Worm (Caenorhabditis elegans) whole organism, young adult: ENCODE results near the gene C43H6.12.

Experiments used
- B0261.1 ChIP-seq: sonication (generic microtip); optimal IDR thresholded peaks from 2 replicates; lab custom pipeline; 2016; ENCODE audit warnings: mild to moderate bottlenecking, missing genetic modification characterization, moderate library complexity, missing compliant biosample characterization
- D2030.7 ChIP-seq: fragments of 200-800 bp; sonication (Bioruptor generic); IDR thresholded peaks from 2 replicates; pipeline ENCODE4 v1.3.6; 2022; ENCODE audit warnings: missing genetic modification reagents, missing genetic modification characterization, missing compliant biosample characterization
- F23B12.7 ChIP-seq: sonication (generic microtip); optimal IDR thresholded peaks from 2 replicates; lab custom pipeline; 2017; ENCODE audit warnings: missing genetic modification characterization, mild to moderate bottlenecking, missing compliant biosample characterization, antibody characterized with exemption, moderate library complexity; ENCODE audit not compliant: insufficient read depth
- F33H1.4 ChIP-seq: fragments of 200-800 bp; sonication (Bioruptor generic); IDR thresholded peaks from 2 replicates; pipeline ENCODE4 v1.3.6; 2022; ENCODE audit warnings: missing genetic modification reagents, missing genetic modification characterization, missing compliant biosample characterization
- K12H6.12 ChIP-seq: fragments of 200-800 bp; sonication (Bioruptor generic); optimal IDR thresholded peaks from 2 replicates; lab custom pipeline; 2018; ENCODE audit warnings: mild to moderate bottlenecking, missing genetic modification characterization, missing compliant biosample characterization
- Y53G8AR.9 ChIP-seq: fragments of 200-800 bp; sonication (Bioruptor generic); conservative IDR thresholded peaks from 2 replicates; pipeline ENCODE4 v1.3.6; 2022; ENCODE audit warnings: missing genetic modification reagents, missing genetic modification characterization, missing compliant biosample characterization
- Y56A3A.18 ChIP-seq: fragments of 200-800 bp; sonication (Bioruptor generic); IDR thresholded peaks from 2 replicates; pipeline ENCODE4 v1.3.6; 2022; ENCODE audit warnings: missing genetic modification reagents, missing genetic modification characterization, missing compliant biosample characterization
- ZK185.1 ChIP-seq: sonication (generic microtip); optimal IDR thresholded peaks from 2 replicates; lab custom pipeline; 2016; ENCODE audit warnings: mild to moderate bottlenecking, missing genetic modification characterization, missing compliant biosample characterization; ENCODE audit not compliant: poor library complexity, severe bottlenecking
- ama-1 ChIP-seq, 3 experiments: fragments of 150-350 bp in 1 of 3; sonication (generic microtip) in 2 of 3; optimal IDR thresholded peaks; 2 replicates each; lab custom pipeline; 2014 to 2018; ENCODE audit warnings: missing biosample characterization in 2 of 3, missing genetic modification characterization in 2 of 3, missing genetic modification reagents in 2 of 3
- attf-5 ChIP-seq: fragments of 200-800 bp; sonication (Bioruptor generic); optimal IDR thresholded peaks from 2 replicates; lab custom pipeline; 2018; ENCODE audit warnings: mild to moderate bottlenecking, missing genetic modification characterization, missing compliant biosample characterization
- cebp-2 ChIP-seq: fragments of 200-800 bp; sonication (Bioruptor generic); IDR thresholded peaks from 2 replicates; pipeline ENCODE4 v1.3.6; 2022; ENCODE audit warnings: missing genetic modification characterization, missing compliant biosample characterization
- chd-7 ChIP-seq: sonication (generic microtip); optimal IDR thresholded peaks from 2 replicates; lab custom pipeline; 2016; ENCODE audit warnings: mild to moderate bottlenecking, missing genetic modification characterization, moderate library complexity, missing compliant biosample characterization
- die-1 ChIP-seq: sonication (generic microtip); optimal IDR thresholded peaks from 2 replicates; lab custom pipeline; 2016; ENCODE audit warnings: missing genotype, mild to moderate bottlenecking, missing genetic modification characterization, missing compliant biosample characterization
- dpl-1 ChIP-seq: fragments of 150-350 bp; optimal IDR thresholded peaks from 2 replicates; lab custom pipeline; 2014; ENCODE audit warnings: missing biosample characterization, missing genetic modification reagents, missing genetic modification characterization
- efl-1 ChIP-seq: fragments of 150-350 bp; optimal IDR thresholded peaks from 2 replicates; lab custom pipeline; 2014; ENCODE audit warnings: missing biosample characterization, missing genetic modification reagents, missing genetic modification characterization
- egl-44 ChIP-seq: fragments of 200-800 bp; sonication (Bioruptor generic); IDR thresholded peaks from 2 replicates; pipeline ENCODE4 v1.3.6; 2022; ENCODE audit warnings: missing genetic modification reagents, missing genetic modification characterization, missing compliant biosample characterization
- hmg-1.2 ChIP-seq: fragments of 200-800 bp; sonication (Bioruptor generic); IDR thresholded peaks from 2 replicates; pipeline ENCODE4 v1.3.6; 2022; ENCODE audit warnings: missing genetic modification reagents, missing genetic modification characterization, missing compliant biosample characterization
- hrde-1 ChIP-seq: sonication (generic microtip); optimal IDR thresholded peaks from 2 replicates; lab custom pipeline; 2016; ENCODE audit warnings: missing genetic modification characterization, mild to moderate bottlenecking, missing compliant biosample characterization, moderate library complexity, missing genotype, missing genetic modification reagents, borderline replicate concordance
- lag-1 ChIP-seq: fragments of 200-800 bp; sonication (Bioruptor generic); IDR thresholded peaks from 2 replicates; pipeline ENCODE4 v1.3.6; 2022; ENCODE audit warnings: missing genetic modification reagents, missing genetic modification characterization, missing compliant biosample characterization
- lin-35 ChIP-seq, 3 experiments: fragments of 150-350 bp in 2 of 3; sonication (generic microtip) in 1 of 3; optimal IDR thresholded peaks; 2 replicates each; lab custom pipeline; 2014 to 2018; ENCODE audit warnings: missing biosample characterization in 3 of 3, missing genetic modification characterization in 3 of 3, missing genetic modification reagents in 3 of 3
- lin-40 ChIP-seq: sonication (generic microtip); optimal IDR thresholded peaks from 2 replicates; lab custom pipeline; 2016; ENCODE audit warnings: missing genetic modification characterization, mild to moderate bottlenecking, missing compliant biosample characterization, missing genotype, missing genetic modification reagents
- lsl-1 ChIP-seq: fragments of 200-800 bp; sonication (Bioruptor generic); optimal IDR thresholded peaks from 2 replicates; lab custom pipeline; 2018; ENCODE audit warnings: mild to moderate bottlenecking, missing genetic modification characterization, moderate library complexity, missing compliant biosample characterization
- madf-3 ChIP-seq: fragments of 200-800 bp; sonication (Bioruptor generic); IDR thresholded peaks from 2 replicates; pipeline ENCODE4 v1.3.6; 2022; ENCODE audit warnings: missing genetic modification reagents, missing genetic modification characterization, missing compliant biosample characterization
- mes-4 ChIP-seq: sonication (generic microtip); optimal IDR thresholded peaks from 2 replicates; lab custom pipeline; 2016; ENCODE audit warnings: missing genotype, missing genetic modification characterization, missing compliant biosample characterization
- nfyb-1 ChIP-seq: fragments of 200-800 bp; sonication (Bioruptor generic); IDR thresholded peaks from 2 replicates; pipeline ENCODE4 v1.3.6; 2022; ENCODE audit warnings: missing genetic modification reagents, missing genetic modification characterization, missing compliant biosample characterization
- nhr-90 ChIP-seq: sonication (generic microtip); optimal IDR thresholded peaks from 2 replicates; lab custom pipeline; 2016; ENCODE audit warnings: missing genotype, mild to moderate bottlenecking, missing genetic modification characterization, missing compliant biosample characterization
- repo-1 ChIP-seq: sonication (generic microtip); optimal IDR thresholded peaks from 2 replicates; lab custom pipeline; 2017; ENCODE audit warnings: mild to moderate bottlenecking, missing genetic modification characterization, missing compliant biosample characterization
- snpc-4 ChIP-seq, 5 experiments: fragments of 150-350 bp in 1 of 5; sonication (generic microtip) in 4 of 5; optimal IDR thresholded peaks; 2 replicates each; lab custom pipeline; 2014 to 2018; ENCODE audit warnings: missing genetic modification characterization in 5 of 5, missing biosample characterization in 3 of 5, antibody characterized with exemption in 2 of 5, mild to moderate bottlenecking in 2 of 5, missing compliant biosample characterization in 2 of 5, missing genotype in 2 of 5, moderate library complexity in 2 of 5, missing genetic modification reagents in 1 of 5
- somi-1 ChIP-seq: fragments of 200-800 bp; sonication (Bioruptor generic); optimal IDR thresholded peaks from 2 replicates; lab custom pipeline; 2018; ENCODE audit warnings: mild to moderate bottlenecking, missing genetic modification characterization, missing compliant biosample characterization
- tbp1 ChIP-seq: fragments of 200-800 bp; sonication (Bioruptor generic); optimal IDR thresholded peaks from 2 replicates; lab custom pipeline; 2018; ENCODE audit warnings: mild to moderate bottlenecking, missing genetic modification characterization, missing compliant biosample characterization
- unc-62 ChIP-seq: fragments of 150-350 bp; optimal IDR thresholded peaks from 2 replicates; lab custom pipeline; 2014; ENCODE audit warnings: missing biosample characterization, missing genetic modification reagents, missing genetic modification characterization
- zfh-2 ChIP-seq: fragments of 200-800 bp; sonication (Bioruptor generic); conservative IDR thresholded peaks from 2 replicates; pipeline ENCODE4 v1.3.6; 2022; ENCODE audit warnings: missing genetic modification reagents, missing genetic modification characterization, missing compliant biosample characterization
- ztf-18 ChIP-seq: sonication (generic microtip); optimal IDR thresholded peaks from 2 replicates; lab custom pipeline; 2016; ENCODE audit warnings: missing genotype, mild to moderate bottlenecking, missing genetic modification characterization, missing compliant biosample characterization
- ztf-22 ChIP-seq: fragments of 200-800 bp; sonication (Bioruptor generic); optimal IDR thresholded peaks from 2 replicates; lab custom pipeline; 2018; ENCODE audit warnings: mild to moderate bottlenecking, missing genetic modification characterization, moderate library complexity, missing compliant biosample characterization
- ztf-26 ChIP-seq: sonication (generic microtip); optimal IDR thresholded peaks from 2 replicates; lab custom pipeline; 2017; ENCODE audit warnings: missing genetic modification characterization, missing compliant biosample characterization

Gene C43H6.12

ce11 chrX:2381282-2381681, 28.1 kb upstream of the C43H6.12 start, which contains the start of gene F47G3.4:
Gene F47G3.4, plus strand, starts transcription at chrX:2381582.
- TF ChIP-seq efl-1 (GFP tag; lab: Kevin White, UChicago) (no peak), F33H1.4 (no peak), unc-62 (no peak), D2030.7 (GFP tag; lab: Robert Waterston, UW) (no peak), cebp-2 (GFP tag; lab: Robert Waterston, UW) (no peak), B0261.1 (no peak), mes-4 (tag; lab: Kevin White, UChicago) (no peak), chd-7 (tag; lab: Kevin White, UChicago) (no peak), lag-1 (no peak), nhr-90 (tag; lab: Kevin White, UChicago) (no peak), somi-1 (GFP tag; lab: Kevin White, UChicago) (no peak), Y53G8AR.9 (no peak), ZK185.1 (no peak), madf-3 (GFP tag; lab: Robert Waterston, UW) (no peak), F23B12.7 (tag; lab: Kevin White, UChicago) (no peak), lin-35 (GFP tag; optimal IDR thresholded peaks at IDR 0.05; lab: Kevin White, UChicago) (no peak)

ce11 chrX:2382227-2382626, 27.2 kb upstream of the C43H6.12 start:
- TF ChIP-seq K12H6.12 (tag; lab: Kevin White, UChicago): peak; percentile 3
- no peak for TF ChIP-seq lsl-1 (GFP tag; lab: Kevin White, UChicago)
- TF ChIP-seq hmg-1.2: peak; percentile 33
- TF ChIP-seq ama-1 (optimal IDR thresholded peaks at IDR 0.05; lab: Kevin White, UChicago): no peak
- no peak for TF ChIP-seq ama-1 (GFP tag; optimal IDR thresholded peaks at IDR 0.05; lab: Kevin White, UChicago)
- peak; percentile 91 for TF ChIP-seq ztf-18 (tag; lab: Kevin White, UChicago)
- peak; percentile 54 for TF ChIP-seq lin-40 (tag; lab: Kevin White, UChicago)
- TF ChIP-seq attf-5: peak; percentile 1
- no peak for TF ChIP-seq hrde-1
- peak; percentile 29 for TF ChIP-seq ZK185.1
- 0 out of 2 replicates have a peak, but pooled peaks have one; percentile 13 for TF ChIP-seq Y56A3A.18 (GFP tag; lab: Robert Waterston, UW)
- peak; percentile 2 for TF ChIP-seq tbp1
- peak; percentile 32 for TF ChIP-seq ztf-26
- peak in 1 of 3 experiments; percentile 27 for TF ChIP-seq lin-35 (GFP tag; optimal IDR thresholded peaks at IDR 0.05; lab: Kevin White, UChicago)

ce11 chrX:2385453-2385852, 24.0 kb upstream of the C43H6.12 start, which contains the start of gene F47G3.1:
Gene F47G3.1, plus strand, starts transcription at chrX:2385753.
- no peak for TF ChIP-seq die-1
- peak; percentile 45; the same call in 1 of the 2 replicates for TF ChIP-seq zfh-2 (GFP tag; lab: Robert Waterston, UW)
- TF ChIP-seq, all 124 proteins: peak for 1

- 0 out of 2 replicates have a peak, but pooled peaks have one; percentile 15 for TF ChIP-seq nfyb-1 (GFP tag; lab: Robert Waterston, UW)
- TF ChIP-seq snpc-4 (GFP tag; optimal IDR thresholded peaks at IDR 0.05; lab: Kevin White, UChicago): no peak
- no peak for TF ChIP-seq snpc-4 (tag; optimal IDR thresholded peaks at IDR 0.05; lab: Kevin White, UChicago)
Measured at ce11 chrX:2386922-2387566, 22.4 kb upstream of the C43H6.12 start.

- TF ChIP-seq ztf-22 (GFP tag; lab: Kevin White, UChicago): no peak
- no peak for TF ChIP-seq dpl-1 (GFP tag; lab: Kevin White, UChicago)
- no peak for TF ChIP-seq repo-1 (tag; lab: Kevin White, UChicago)
- no peak for TF ChIP-seq mes-4 (tag; lab: Kevin White, UChicago)
- no peak for TF ChIP-seq egl-44 (GFP tag; lab: Robert Waterston, UW)
Measured at ce11 chrX:2394983-2395382, 14.4 kb upstream of the C43H6.12 start, which contains the start of gene C43H6.6. Gene C43H6.6, plus strand, starts transcription at chrX:2395283.
